Fruit fly (Drosophila melanogaster) whole organism, larva: Measurements from ENCODE around the gene Vps60.

Experiments
- noc ChIP-seq: fragments of 200-800 bp; sonication (Bioruptor generic); optimal IDR thresholded peaks from 3 replicates; lab custom pipeline; 2019; ENCODE audit warnings: missing biosample characterization, mild to moderate bottlenecking, missing genetic modification characterization, moderate library complexity

The Vps60 gene

DNA sequence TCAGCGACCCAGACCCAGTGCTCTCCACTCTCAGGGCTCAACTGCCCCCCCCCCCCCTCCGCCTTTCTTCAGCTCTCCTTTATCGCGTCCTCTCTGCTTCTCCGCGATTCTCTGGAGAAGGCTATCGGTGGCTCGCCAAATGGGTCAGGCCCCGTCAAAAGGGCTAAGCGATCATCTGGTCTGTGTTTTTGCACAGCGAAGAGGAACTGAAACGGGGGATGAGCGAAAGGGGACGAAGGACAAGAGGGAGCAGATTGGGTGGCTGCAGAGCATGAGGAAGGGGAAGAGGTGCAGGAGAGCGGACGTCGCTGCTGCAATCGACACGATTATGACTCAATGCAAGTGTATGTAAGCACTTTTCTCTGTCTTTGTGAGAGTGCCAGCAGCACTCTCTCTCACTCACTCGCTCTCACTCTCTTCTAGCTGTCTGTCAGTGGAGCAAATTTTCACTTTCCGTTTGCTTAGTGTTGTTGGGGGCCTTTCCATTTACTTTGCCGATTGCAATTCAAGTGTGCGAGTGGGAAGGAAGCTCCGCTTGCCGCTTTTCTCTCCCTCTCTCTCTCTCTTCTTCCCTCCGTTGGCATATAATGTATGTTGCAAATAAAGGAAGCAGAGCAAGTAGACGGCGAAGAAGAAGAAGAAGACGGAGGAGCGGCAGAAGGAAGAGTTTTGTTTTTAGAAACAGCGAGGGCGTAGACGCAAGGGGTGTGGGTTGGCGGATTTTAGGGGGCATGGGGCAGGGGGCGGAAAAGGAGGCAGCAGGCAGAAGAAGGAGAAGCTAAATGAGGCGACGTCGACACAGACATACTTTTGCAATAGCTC lies 43.7 kb downstream of the Vps60 start:
- TF ChIP-seq noc (tag; lab: Kevin White, UChicago), result no peak

DNA sequence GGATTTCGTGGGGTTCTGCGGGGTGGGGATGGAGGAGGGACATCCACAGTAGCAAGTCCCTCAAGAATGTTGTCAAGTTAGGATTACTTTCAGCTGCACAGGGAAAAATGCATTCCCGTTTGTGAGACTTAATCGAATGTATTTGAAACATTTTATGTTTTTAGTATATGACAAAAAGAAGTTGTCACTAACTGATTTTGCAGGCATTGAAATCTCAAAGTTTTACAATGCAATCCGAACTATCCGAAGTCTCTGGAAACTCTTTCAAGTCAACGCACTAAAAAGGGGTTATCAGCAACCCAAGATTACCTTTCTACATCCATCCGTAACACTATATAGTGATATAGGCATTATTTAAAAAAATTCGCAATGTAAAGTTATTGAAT lies 44.5 kb downstream of the Vps60 start:
- TF ChIP-seq noc (tag; lab: Kevin White, UChicago), result no peak

DNA sequence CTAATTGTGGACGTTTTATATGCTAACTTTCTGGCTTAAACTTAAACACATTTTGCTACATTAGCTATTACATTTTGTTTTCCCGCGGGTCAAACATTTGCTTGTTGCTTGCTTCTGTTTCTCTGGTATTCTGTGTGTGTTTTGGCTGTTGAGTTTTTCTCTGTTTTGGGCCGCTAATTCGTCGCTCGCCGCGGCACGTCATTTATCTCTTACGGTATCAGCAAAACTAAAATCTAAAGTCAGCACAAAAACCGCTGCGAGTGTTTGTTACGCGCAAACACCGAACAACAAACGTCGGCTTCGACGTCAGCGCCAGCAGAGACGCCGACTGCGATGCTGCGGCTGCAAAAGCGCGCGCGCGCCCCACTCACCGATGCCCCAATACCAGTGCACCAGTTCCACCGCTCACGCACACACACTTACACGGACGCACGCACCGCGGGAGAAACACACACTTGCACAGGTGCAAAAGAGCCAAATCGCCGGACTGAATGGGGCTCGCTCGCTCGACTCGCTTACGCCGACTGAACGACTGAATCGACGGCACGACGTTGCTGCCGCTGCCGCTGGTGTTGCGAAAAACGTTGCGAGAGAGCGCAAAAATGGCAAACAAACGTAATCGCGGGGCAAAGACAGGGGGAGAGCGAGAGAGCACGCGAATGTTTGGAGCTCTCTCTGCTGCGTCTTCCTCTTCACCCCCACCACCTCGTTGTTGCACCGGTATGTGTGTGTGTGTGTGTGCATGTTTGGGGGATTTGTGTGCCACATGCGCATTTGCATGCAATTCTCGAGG lies 45.1 kb downstream of the Vps60 start:
- no peak for TF ChIP-seq noc (tag; lab: Kevin White, UChicago)

DNA sequence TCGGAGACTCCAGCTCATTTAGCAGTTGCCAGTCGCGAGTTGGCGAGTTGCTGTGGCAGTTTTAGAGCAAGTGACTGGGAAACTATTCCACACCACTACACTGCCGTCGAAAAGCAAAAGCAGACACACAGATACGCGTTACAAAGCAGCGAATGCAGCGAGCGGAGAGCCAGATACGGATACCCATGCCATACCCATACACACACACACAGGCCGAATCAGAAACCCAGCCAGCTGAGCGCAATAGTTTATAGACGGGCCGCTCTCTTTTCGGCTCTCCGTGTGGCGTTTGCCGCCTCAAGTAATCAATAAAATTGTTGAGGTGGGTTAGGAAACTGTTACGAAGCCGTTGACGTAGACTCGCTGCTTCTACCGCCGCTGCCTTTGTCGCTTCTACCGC lies 47.6 kb downstream of the Vps60 start:
- no peak for TF ChIP-seq noc (tag; lab: Kevin White, UChicago)

DNA sequence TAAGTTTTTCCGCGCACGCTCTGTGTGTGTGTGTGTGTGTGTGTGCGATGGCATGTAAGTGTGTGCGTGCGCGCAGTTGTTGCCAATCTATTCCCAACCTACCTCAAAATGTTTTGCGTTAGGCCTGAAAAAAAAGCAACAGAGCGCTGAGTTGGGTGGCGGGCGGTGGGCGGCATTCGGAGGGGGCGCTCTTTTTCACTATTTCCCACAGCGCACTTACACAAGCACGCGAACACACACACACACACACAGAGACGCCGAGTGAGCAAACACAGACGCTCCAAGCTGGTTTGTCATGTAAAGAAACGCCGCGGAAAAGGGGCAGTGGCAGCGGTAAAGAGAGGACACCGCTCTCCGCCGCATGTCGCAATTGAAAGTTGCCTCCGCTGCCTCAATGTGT lies 49.3 kb downstream of the Vps60 start:
- TF ChIP-seq noc (tag; lab: Kevin White, UChicago), result no peak

DNA sequence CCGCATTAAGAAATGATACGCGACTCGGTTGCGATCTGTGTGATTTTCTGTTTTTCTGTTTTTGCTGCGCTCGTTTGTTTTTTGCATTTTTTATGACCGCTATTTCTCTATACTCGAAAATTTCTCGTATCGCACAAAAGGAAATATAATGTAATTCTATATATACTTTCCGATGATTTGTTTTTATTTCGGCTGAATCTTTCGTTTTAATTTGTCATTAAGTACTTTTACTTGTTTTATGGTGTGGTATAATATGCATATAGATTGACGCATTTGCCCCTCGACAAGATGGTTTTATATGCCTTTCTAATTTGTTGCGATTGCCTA lies 50.9 kb downstream of the Vps60 start:
- TF ChIP-seq noc (tag; lab: Kevin White, UChicago), result no peak
